Fruit fly (Drosophila melanogaster) whole organism, prepupa: ENCODE data around the gene CG31867.

Experiments
- CG1621 ChIP-seq: fragments of 200-800 bp; sonication (Bioruptor generic); optimal IDR thresholded peaks from 3 replicates; lab custom pipeline; 2018; ENCODE audit warnings: missing biosample characterization, mild to moderate bottlenecking, missing genetic modification characterization
- CG6792 ChIP-seq: fragments of 200-800 bp; sonication (Bioruptor generic); optimal IDR thresholded peaks from 3 replicates; lab custom pipeline; 2016; ENCODE audit warnings: missing biosample characterization, missing genetic modification characterization
- CG6808 ChIP-seq: fragments of 200-800 bp; sonication (Bioruptor generic); optimal IDR thresholded peaks from 3 replicates; lab custom pipeline; 2017; ENCODE audit warnings: missing biosample characterization, missing genetic modification characterization, mild to moderate bottlenecking, moderate library complexity, missing genetic modification reagents
- Hr39 ChIP-seq: fragments of 200-800 bp; sonication (Bioruptor generic); optimal IDR thresholded peaks from 2 replicates; lab custom pipeline; 2016; ENCODE audit warnings: missing biosample characterization, missing genetic modification characterization
- ss ChIP-seq, 2 experiments: fragments of 200-800 bp; sonication (Bioruptor generic); optimal IDR thresholded peaks; 2 replicates in 1 of 2; 3 replicates in 1 of 2; lab custom pipeline; 2017 to 2018; ENCODE audit warnings: mild to moderate bottlenecking in 2 of 2, missing biosample characterization in 2 of 2, missing genetic modification characterization in 2 of 2, moderate library complexity in 1 of 2

DNA sequence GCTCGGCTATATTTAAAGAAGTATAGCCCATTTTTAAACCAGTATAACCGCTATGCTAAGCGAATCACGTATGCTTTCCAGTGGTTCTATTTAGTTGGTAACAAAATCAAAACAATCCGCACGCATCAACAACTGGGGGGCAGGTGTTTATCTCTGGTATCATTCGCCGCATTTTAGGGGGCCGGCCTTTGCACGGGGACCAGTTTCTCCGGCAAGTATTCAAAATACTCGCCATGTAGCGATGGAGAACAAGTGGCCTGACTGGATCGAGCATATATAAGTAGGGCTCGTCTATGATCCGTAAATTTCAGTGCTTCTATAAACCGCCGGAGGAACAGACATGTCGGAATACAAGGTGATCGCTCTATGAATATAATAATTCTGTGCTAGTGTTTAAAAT, 9.1 kb downstream of the CG31867 start, which contains the start of gene hgo:
- no peak for TF ChIP-seq CG6792 (GFP tag; lab: Kevin White, UChicago)
- no peak for TF ChIP-seq Hr39 (GFP tag; lab: Kevin White, UChicago)
- no peak for TF ChIP-seq CG6808 (GFP tag; lab: Kevin White, UChicago)
- no peak for TF ChIP-seq ss (GFP tag; optimal IDR thresholded peaks at IDR 0.05; lab: Kevin White, UChicago)
- TF ChIP-seq CG1621 (tag; lab: Kevin White, UChicago): no peak
